Worm (Caenorhabditis elegans): ENCODE data around the gene F36F12.1.

- TF ChIP-seq flt-1 (GFP tag; IDR thresholded peaks at IDR 0.05) (no peak), cog-1 (tag; optimal IDR thresholded peaks at IDR 0.05) (no peak), ref-1 (GFP tag; conservative IDR thresholded peaks at IDR 0.05) (no peak), ztf-29 (GFP tag; IDR thresholded peaks at IDR 0.05) (no peak)
Observed at ce11 chrV:2138287-2138686, 35.3 kb upstream of the F36F12.1 start.

Data from whole organism, midembryonic.